Fruit fly (Drosophila melanogaster): ENCODE data around the gene CASK.

dm6 chr3R:21864992-21865391 lies 42.5 kb upstream of the CASK start, which contains the start of gene lsn:
- TF ChIP-seq insv (optimal IDR thresholded peaks at IDR 0.05), result no peak
- no peak for TF ChIP-seq Sin3A (optimal IDR thresholded peaks at IDR 0.05)
- TF ChIP-seq ttk (optimal IDR thresholded peaks at IDR 0.05), result no peak
- no peak for TF ChIP-seq h (optimal IDR thresholded peaks at IDR 0.05)
- TF ChIP-seq Myc (optimal IDR thresholded peaks at IDR 0.05), result no peak
- TF ChIP-seq psq (optimal IDR thresholded peaks at IDR 0.05), result no peak
